Fruit fly (Drosophila melanogaster): ENCODE data around the gene pelo.

The pelo gene

DNA sequence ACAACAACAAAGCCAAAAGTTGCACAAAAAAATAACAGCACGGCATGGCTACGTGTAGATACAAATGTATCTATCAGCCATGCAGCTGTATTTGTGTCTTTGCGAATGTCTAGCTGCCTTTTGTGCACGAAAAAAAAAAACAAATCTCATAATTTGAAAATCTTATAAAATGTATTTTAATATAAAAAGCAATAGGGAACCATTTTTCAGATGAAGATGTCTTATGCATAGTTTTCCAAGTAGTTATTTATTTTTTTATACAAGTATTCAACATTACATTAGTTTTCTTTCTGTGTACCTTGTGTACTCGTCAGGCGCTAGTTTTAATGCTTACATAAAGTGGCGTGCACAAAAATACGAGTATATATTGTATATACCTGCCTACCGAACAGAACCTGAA, 31.3 kb upstream of the pelo start:
- TF ChIP-seq CG10348 (GFP tag; IDR thresholded peaks at IDR 0.05) (peak; percentile 56; the same call in 1 of the 2 replicates), Pif1A (GFP tag; optimal IDR thresholded peaks at IDR 0.05) (peak; percentile 20), CG17806 (tag; optimal IDR thresholded peaks at IDR 0.05) (no peak), CG8159 (tag; optimal IDR thresholded peaks at IDR 0.05) (no peak), CG14655 (GFP tag; optimal IDR thresholded peaks at IDR 0.05) (peak; percentile 62), Ets98B (GFP tag; IDR thresholded peaks at IDR 0.05) (peak; percentile 88), Pif1B (GFP tag; optimal IDR thresholded peaks at IDR 0.05) (peak; percentile 1), CG34367 (tag; optimal IDR thresholded peaks at IDR 0.05) (no peak), CG9948 (tag; optimal IDR thresholded peaks at IDR 0.05) (no peak), CG4496 (GFP tag; IDR thresholded peaks at IDR 0.05) (peak; percentile 92), fd96Ca (GFP tag; IDR thresholded peaks at IDR 0.05) (peak; percentile 33; the same call in 1 of the 3 replicates), CG32121 (GFP tag; IDR thresholded peaks at IDR 0.05) (peak; percentile 96), CG12605 (GFP tag; IDR thresholded peaks at IDR 0.05) (peak; percentile 89), CG8301 (tag; optimal IDR thresholded peaks at IDR 0.05) (peak; percentile 67)

DNA sequence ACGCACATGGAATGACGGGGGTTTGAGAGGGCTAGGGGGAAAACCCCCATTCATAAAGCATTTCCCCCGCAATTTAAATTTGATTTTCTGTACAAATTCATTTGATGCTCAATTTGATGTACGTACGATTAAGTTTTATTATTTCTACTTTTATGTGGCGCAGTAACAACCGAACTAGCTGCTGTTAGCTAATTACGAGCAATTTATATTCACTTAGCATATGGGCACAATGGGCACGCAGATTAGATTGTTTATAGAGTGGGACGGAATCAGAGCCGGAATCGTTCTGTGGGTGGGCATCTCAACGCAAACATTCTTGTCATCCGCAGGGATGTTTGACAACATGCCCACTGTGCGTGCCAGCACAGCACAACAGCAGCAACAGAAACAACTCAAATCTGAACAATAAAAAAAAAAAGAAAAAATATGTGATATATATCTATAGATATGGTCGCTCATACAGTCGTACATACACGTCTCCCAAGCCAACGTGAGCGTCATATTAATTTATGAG, 29.6 kb upstream of the pelo start:
- TF ChIP-seq CG4496 (GFP tag; IDR thresholded peaks at IDR 0.05): 0 out of 3 replicates have a peak, but pooled peaks have one; percentile 7
- no peak for TF ChIP-seq CG14655 (GFP tag; optimal IDR thresholded peaks at IDR 0.05)
- TF ChIP-seq CG15710 (tag; optimal IDR thresholded peaks at IDR 0.05): no peak

DNA sequence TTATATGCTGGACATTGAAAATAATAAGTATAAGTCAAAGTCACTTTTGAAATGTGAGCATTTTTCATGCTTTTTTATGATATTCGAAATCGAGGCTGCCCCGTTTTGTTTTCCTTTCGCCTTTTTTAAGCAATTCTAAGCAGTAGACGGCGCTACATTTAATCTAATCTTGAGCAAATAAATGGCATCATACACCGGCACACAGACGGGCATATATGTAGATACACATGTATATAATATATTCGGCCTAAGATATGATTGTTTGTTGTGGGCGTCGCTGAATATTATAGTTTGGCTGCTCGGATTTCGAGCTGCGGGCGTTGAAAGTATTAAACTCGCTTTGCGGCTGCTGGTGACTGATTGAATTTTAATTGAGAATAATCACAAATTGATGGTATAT, 28.4 kb upstream of the pelo start:
- TF ChIP-seq CG8301 (tag; optimal IDR thresholded peaks at IDR 0.05): no peak
- TF ChIP-seq Pif1B (GFP tag; optimal IDR thresholded peaks at IDR 0.05): no peak
- TF ChIP-seq CG10348 (GFP tag; IDR thresholded peaks at IDR 0.05): no peak
- no peak for TF ChIP-seq Snoo (tag; optimal IDR thresholded peaks at IDR 0.05)
- TF ChIP-seq CG13204 (GFP tag; optimal IDR thresholded peaks at IDR 0.05): no peak
- no peak for TF ChIP-seq CG17806 (tag; optimal IDR thresholded peaks at IDR 0.05)
- TF ChIP-seq rn (GFP tag; IDR thresholded peaks at IDR 0.05): no peak
- no peak for TF ChIP-seq CG12605 (GFP tag; IDR thresholded peaks at IDR 0.05)
- no peak for TF ChIP-seq CG14655 (GFP tag; optimal IDR thresholded peaks at IDR 0.05)
- TF ChIP-seq gl (tag; optimal IDR thresholded peaks at IDR 0.05): no peak
- TF ChIP-seq CG15710 (tag; optimal IDR thresholded peaks at IDR 0.05): no peak
- TF ChIP-seq Pif1A (GFP tag; optimal IDR thresholded peaks at IDR 0.05): no peak
- TF ChIP-seq fd96Ca (GFP tag; IDR thresholded peaks at IDR 0.05): no peak

DNA sequence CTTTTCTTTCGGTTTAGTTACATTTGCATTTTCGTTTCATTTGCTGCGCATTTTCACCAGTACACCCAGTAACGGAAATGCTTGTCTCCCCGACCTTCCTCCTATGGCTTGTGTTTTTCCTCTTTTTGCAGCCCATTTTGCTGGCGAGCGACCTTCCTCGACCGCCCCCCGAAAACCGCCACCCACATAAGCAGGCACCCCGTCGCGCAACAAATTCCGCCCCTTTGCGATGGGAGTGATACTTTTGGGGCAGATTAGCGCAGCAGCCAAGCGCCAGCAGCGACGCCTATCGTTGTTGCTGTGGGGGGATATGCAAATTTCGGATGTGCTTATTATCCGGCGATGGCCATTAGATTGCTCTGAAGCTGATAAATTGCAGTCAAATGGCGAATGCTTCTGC, 27.4 kb upstream of the pelo start:
- no peak for TF ChIP-seq Ets98B (GFP tag; IDR thresholded peaks at IDR 0.05)

DNA sequence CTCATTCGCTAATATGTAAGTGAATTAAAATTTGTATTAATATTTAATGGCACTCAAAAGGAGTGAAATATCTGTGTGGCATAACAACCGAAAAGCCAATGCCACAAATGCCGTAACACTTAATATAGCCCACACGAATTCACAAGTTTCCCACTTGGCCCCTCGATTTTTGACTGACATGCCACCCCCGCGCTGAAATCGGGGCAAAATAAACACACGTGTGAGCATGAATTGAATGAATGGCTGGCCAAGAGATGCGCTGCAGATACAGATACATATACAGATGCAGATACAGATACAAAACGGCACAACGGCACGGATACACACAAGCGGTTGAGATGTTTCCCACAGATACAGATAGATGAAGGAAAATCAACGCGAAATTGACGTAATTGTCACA, 23.5 kb upstream of the pelo start:
- no peak for TF ChIP-seq CG12605 (GFP tag; IDR thresholded peaks at IDR 0.05)
- no peak for TF ChIP-seq CG34367 (tag; optimal IDR thresholded peaks at IDR 0.05)
- no peak for TF ChIP-seq Pif1B (GFP tag; optimal IDR thresholded peaks at IDR 0.05)
- no peak for TF ChIP-seq Pif1A (GFP tag; optimal IDR thresholded peaks at IDR 0.05)
- no peak for TF ChIP-seq CG15710 (tag; optimal IDR thresholded peaks at IDR 0.05)
- no peak for TF ChIP-seq D1 (tag; optimal IDR thresholded peaks at IDR 0.05)
- TF ChIP-seq CG14655 (GFP tag; optimal IDR thresholded peaks at IDR 0.05): no peak
- TF ChIP-seq CG8159 (tag; optimal IDR thresholded peaks at IDR 0.05): no peak
- TF ChIP-seq CG10348 (GFP tag; IDR thresholded peaks at IDR 0.05): no peak
- no peak for TF ChIP-seq gl (tag; optimal IDR thresholded peaks at IDR 0.05)
- TF ChIP-seq Snoo (tag; optimal IDR thresholded peaks at IDR 0.05): no peak
- no peak for TF ChIP-seq fd96Ca (GFP tag; IDR thresholded peaks at IDR 0.05)
- TF ChIP-seq rn (GFP tag; IDR thresholded peaks at IDR 0.05): no peak
- no peak for TF ChIP-seq CG8301 (tag; optimal IDR thresholded peaks at IDR 0.05)
- TF ChIP-seq CG32121 (GFP tag; IDR thresholded peaks at IDR 0.05): no peak
- no peak for TF ChIP-seq CG17806 (tag; optimal IDR thresholded peaks at IDR 0.05)
- TF ChIP-seq EcR (GFP tag; optimal IDR thresholded peaks at IDR 0.05): no peak
- TF ChIP-seq CG4496 (GFP tag; IDR thresholded peaks at IDR 0.05): no peak
- no peak for TF ChIP-seq CG9948 (tag; optimal IDR thresholded peaks at IDR 0.05)

DNA sequence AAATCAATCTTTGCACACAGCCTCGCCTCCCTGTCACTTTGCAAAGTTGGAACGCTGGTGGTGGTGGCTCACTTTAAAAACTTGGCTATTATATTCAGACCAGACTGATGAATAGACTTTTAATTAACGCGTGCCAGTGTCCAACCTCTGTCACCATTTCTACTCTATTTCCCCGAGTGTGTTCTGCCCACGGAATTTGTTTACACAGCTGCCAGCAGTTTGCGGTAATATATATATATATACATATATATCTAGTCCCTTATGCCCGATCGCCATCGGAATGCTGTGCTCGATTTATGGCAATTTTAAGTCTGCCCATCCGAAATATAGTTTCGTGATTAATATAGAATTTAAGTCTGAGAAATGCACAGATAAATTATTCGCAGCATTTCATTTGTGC, 20.8 kb upstream of the pelo start:
- no peak for TF ChIP-seq rn (GFP tag; IDR thresholded peaks at IDR 0.05)
- no peak for TF ChIP-seq Snoo (tag; optimal IDR thresholded peaks at IDR 0.05)
- TF ChIP-seq CG9948 (tag; optimal IDR thresholded peaks at IDR 0.05): no peak
- no peak for TF ChIP-seq CG4496 (GFP tag; IDR thresholded peaks at IDR 0.05)
- TF ChIP-seq fd96Ca (GFP tag; IDR thresholded peaks at IDR 0.05): no peak
- no peak for TF ChIP-seq D1 (tag; optimal IDR thresholded peaks at IDR 0.05)
- TF ChIP-seq CG12605 (GFP tag; IDR thresholded peaks at IDR 0.05): no peak
- no peak for TF ChIP-seq CG10348 (GFP tag; IDR thresholded peaks at IDR 0.05)

DNA sequence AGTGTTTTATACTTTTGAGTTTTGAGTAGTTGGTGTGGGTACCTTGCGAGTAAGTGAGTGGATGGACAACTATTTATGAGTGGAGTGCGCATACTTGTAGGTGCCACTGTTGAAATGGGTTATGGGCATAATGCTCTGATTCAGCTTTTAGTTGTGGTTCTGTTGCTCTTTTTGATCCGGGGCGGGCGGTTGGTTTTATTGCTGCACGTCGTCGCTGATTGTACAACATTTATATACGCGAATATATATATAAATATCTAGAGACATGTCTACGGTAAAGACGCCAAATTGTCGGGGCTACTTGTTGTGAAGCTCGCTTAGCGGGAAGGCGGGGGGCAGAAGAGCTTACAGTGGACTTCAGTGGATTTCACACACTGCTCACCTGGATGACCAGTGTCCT, 16.5 kb upstream of the pelo start:
- peak; percentile 49 for TF ChIP-seq EcR (GFP tag; optimal IDR thresholded peaks at IDR 0.05)
- peak; percentile 11 for TF ChIP-seq CG15710 (tag; optimal IDR thresholded peaks at IDR 0.05)
- peak; percentile 2 for TF ChIP-seq CG8159 (tag; optimal IDR thresholded peaks at IDR 0.05)
- no peak for TF ChIP-seq CG4496 (GFP tag; IDR thresholded peaks at IDR 0.05)
